Worm (Caenorhabditis elegans) whole organism, L3 larva: ENCODE data around the gene F21C10.11.

Experiments used
- R02D3.7 ChIP-seq: fragments of 150-350 bp; optimal IDR thresholded peaks from 2 replicates; lab custom pipeline; 2014; ENCODE audit warnings: missing biosample characterization, missing genetic modification characterization
- ama-1 ChIP-seq: fragments of 150-350 bp; optimal IDR thresholded peaks from 2 replicates; lab custom pipeline; 2018
- ceh-28 ChIP-seq: fragments of 150-350 bp; optimal IDR thresholded peaks from 2 replicates; lab custom pipeline; 2014; ENCODE audit warnings: missing biosample characterization, missing genetic modification reagents, missing genetic modification characterization
- ceh-82 ChIP-seq: fragments of 150-350 bp; optimal IDR thresholded peaks from 2 replicates; lab custom pipeline; 2014; ENCODE audit warnings: missing biosample characterization, missing genetic modification characterization
- snpc-4 ChIP-seq: fragments of 150-350 bp; optimal IDR thresholded peaks from 2 replicates; lab custom pipeline; 2014; ENCODE audit warnings: missing biosample characterization, missing genetic modification characterization
- unc-62 ChIP-seq: fragments of 150-350 bp; sonication (generic microtip); optimal IDR thresholded peaks from 4 replicates; lab custom pipeline; 2014; ENCODE audit warnings: missing biosample characterization, missing genetic modification reagents, missing genetic modification characterization

DNA sequence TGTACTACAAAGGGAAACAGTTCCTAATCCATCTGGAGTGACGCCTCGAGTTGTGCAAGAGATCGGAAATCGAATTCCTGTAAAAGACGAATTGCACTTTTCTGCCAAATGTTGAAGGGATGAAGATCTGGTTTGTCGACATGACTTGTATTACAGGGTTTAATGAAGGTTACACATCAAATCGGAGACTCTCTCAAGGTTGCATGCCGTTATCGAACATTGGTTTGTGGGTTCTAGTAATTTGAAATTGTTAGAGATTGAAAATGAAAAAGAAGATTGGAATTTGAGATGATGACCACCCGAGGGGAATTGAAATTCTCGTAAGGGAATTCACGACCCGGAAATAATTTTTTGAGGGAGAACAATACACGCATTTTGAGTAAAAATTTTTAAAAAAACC, 43.0 kb downstream of the F21C10.11 start:
- no peak for TF ChIP-seq ceh-82 (tag; lab: Kevin White, UChicago)
- no peak for TF ChIP-seq ceh-28 (tag; lab: Kevin White, UChicago)
- no peak for TF ChIP-seq unc-62 (GFP tag; lab: Kevin White, UChicago)
- TF ChIP-seq snpc-4 = no peak
- no peak for TF ChIP-seq ama-1 (lab: Kevin White, UChicago)
- no peak for TF ChIP-seq R02D3.7 (tag; lab: Kevin White, UChicago)
